Fruit fly (Drosophila melanogaster) whole organism, embryonic: ENCODE results near the gene mRpL19.

Experiments
- Aef1 ChIP-seq: fragments of 200-800 bp; sonication (Bioruptor generic); IDR thresholded peaks from 3 replicates; pipeline ENCODE4 v1.3.6; 2022; ENCODE audit warnings: missing biosample characterization, missing genetic modification characterization
- Atf-2 ChIP-seq: fragments of 200-800 bp; sonication (Bioruptor generic); optimal IDR thresholded peaks from 2 replicates; lab custom pipeline; 2016; ENCODE audit warnings: missing biosample characterization, missing genetic modification characterization
- Bdp1 ChIP-seq: fragments of 200-800 bp; sonication (Bioruptor generic); optimal IDR thresholded peaks from 3 replicates; lab custom pipeline; 2016; ENCODE audit warnings: missing biosample characterization, missing genetic modification characterization
- BtbVII ChIP-seq: fragments of 200-800 bp; sonication (Bioruptor generic); optimal IDR thresholded peaks from 3 replicates; lab custom pipeline; 2017; ENCODE audit warnings: missing biosample characterization, mild to moderate bottlenecking, missing genetic modification characterization
- CG10267 ChIP-seq: fragments of 200-800 bp; sonication (Bioruptor generic); optimal IDR thresholded peaks from 2 replicates; lab custom pipeline; 2018; ENCODE audit warnings: missing biosample characterization, mild to moderate bottlenecking, missing genetic modification characterization, moderate library complexity
- CG10431 ChIP-seq: fragments of 200-800 bp; sonication (Bioruptor generic); optimal IDR thresholded peaks from 3 replicates; lab custom pipeline; 2018; ENCODE audit warnings: missing biosample characterization, mild to moderate bottlenecking, missing genetic modification characterization
- CG10543 ChIP-seq: fragments of 200-800 bp; sonication (Bioruptor generic); optimal IDR thresholded peaks from 3 replicates; lab custom pipeline; 2017; ENCODE audit warnings: missing biosample characterization, mild to moderate bottlenecking, missing genetic modification characterization, moderate library complexity
- CG11247 ChIP-seq: fragments of 200-800 bp; sonication (Bioruptor generic); IDR thresholded peaks from 2 replicates; pipeline ENCODE4 v1.3.6; 2022; ENCODE audit warnings: missing biosample characterization, missing genetic modification characterization
- CG11695 ChIP-seq: fragments of 200-800 bp; sonication (Bioruptor generic); IDR thresholded peaks from 3 replicates; pipeline ENCODE4 v1.3.6; 2022; ENCODE audit warnings: missing biosample characterization, missing genetic modification characterization
- CG11696 ChIP-seq: fragments of 200-800 bp; sonication (Bioruptor generic); IDR thresholded peaks from 2 replicates; pipeline ENCODE4 v1.3.6; 2022; ENCODE audit warnings: missing biosample characterization, missing genetic modification characterization
- CG13123 ChIP-seq: fragments of 200-800 bp; sonication (Bioruptor generic); optimal IDR thresholded peaks from 2 replicates; lab custom pipeline; 2016; ENCODE audit warnings: missing biosample characterization, missing genetic modification characterization
- CG15269 ChIP-seq: fragments of 200-800 bp; sonication (Bioruptor generic); optimal IDR thresholded peaks from 2 replicates; lab custom pipeline; 2018; ENCODE audit warnings: missing biosample characterization, mild to moderate bottlenecking, missing genetic modification characterization, moderate library complexity
- CG2116 ChIP-seq: fragments of 200-800 bp; sonication (Bioruptor generic); optimal IDR thresholded peaks from 3 replicates; lab custom pipeline; 2018; ENCODE audit warnings: missing biosample characterization, mild to moderate bottlenecking, missing genetic modification characterization
- CG3163 ChIP-seq: fragments of 200-800 bp; sonication (Bioruptor generic); optimal IDR thresholded peaks from 3 replicates; lab custom pipeline; 2016; ENCODE audit warnings: missing biosample characterization, missing genetic modification characterization
- CG32772 ChIP-seq: fragments of 200-800 bp; sonication (Bioruptor generic); IDR thresholded peaks from 2 replicates; pipeline ENCODE4 v1.3.6; 2022; ENCODE audit warnings: missing biosample characterization, missing genetic modification characterization
- CG6175 ChIP-seq: fragments of 200-800 bp; sonication (Bioruptor generic); IDR thresholded peaks from 3 replicates; pipeline ENCODE4 v1.3.6; 2022; ENCODE audit warnings: missing biosample characterization, missing genetic modification characterization
- CG6272 ChIP-seq: fragments of 200-800 bp; sonication (Bioruptor generic); IDR thresholded peaks from 2 replicates; pipeline ENCODE4 v1.3.6; 2022; ENCODE audit warnings: missing biosample characterization, missing genetic modification characterization
- CG8388 ChIP-seq: fragments of 200-800 bp; sonication (Bioruptor generic); optimal IDR thresholded peaks from 2 replicates; lab custom pipeline; 2019; ENCODE audit warnings: missing biosample characterization, mild to moderate bottlenecking, missing genetic modification characterization, moderate library complexity
- CG9609 ChIP-seq: fragments of 200-800 bp; sonication (Bioruptor generic); optimal IDR thresholded peaks from 3 replicates; lab custom pipeline; 2016; ENCODE audit warnings: missing biosample characterization, missing genetic modification characterization
- CG9876 ChIP-seq: fragments of 200-800 bp; sonication (Bioruptor generic); optimal IDR thresholded peaks from 2 replicates; lab custom pipeline; 2016; ENCODE audit warnings: missing biosample characterization, missing genetic modification characterization
- CkIIα-i1 ChIP-seq: fragments of 200-800 bp; sonication (Bioruptor generic); IDR thresholded peaks from 2 replicates; pipeline ENCODE4 v1.3.6; 2022; ENCODE audit warnings: missing biosample characterization, missing genetic modification characterization
- Doc2 ChIP-seq: fragments of 200-800 bp; sonication (Bioruptor generic); IDR thresholded peaks from 2 replicates; pipeline ENCODE4 v1.3.6; 2022; ENCODE audit warnings: missing biosample characterization, missing genetic modification characterization
- E2f1 ChIP-seq: fragments of 200-800 bp; sonication (Bioruptor generic); IDR thresholded peaks from 2 replicates; pipeline ENCODE4 v1.3.6; 2022; ENCODE audit warnings: missing biosample characterization, missing genetic modification characterization
- Hr51 ChIP-seq, 2 experiments: fragments of 200-800 bp; sonication (Bioruptor generic); optimal IDR thresholded peaks; 2 replicates in 1 of 2; 3 replicates in 1 of 2; lab custom pipeline; 2016 to 2018; ENCODE audit warnings: missing biosample characterization in 2 of 2, missing genetic modification characterization in 2 of 2, mild to moderate bottlenecking in 1 of 2, moderate library complexity in 1 of 2
- MTF-1 ChIP-seq: fragments of 200-800 bp; sonication (Bioruptor generic); optimal IDR thresholded peaks from 2 replicates; lab custom pipeline; 2018; ENCODE audit warnings: missing biosample characterization, mild to moderate bottlenecking, missing genetic modification characterization, borderline replicate concordance
- Med ChIP-seq: fragments of 200-800 bp; sonication (Bioruptor generic); peaks from one replicate; lab custom pipeline; 2016; ENCODE audit warnings: missing biosample characterization, missing genetic modification characterization, mild to moderate bottlenecking, inconsistent platforms, moderate library complexity
- Opbp ChIP-seq: fragments of 200-800 bp; sonication (Bioruptor generic); IDR thresholded peaks from 3 replicates; pipeline ENCODE4 v1.3.6; 2022; ENCODE audit warnings: missing biosample characterization, missing genetic modification characterization; ENCODE audit not compliant: partially characterized antibody
- PHDP ChIP-seq: fragments of 200-800 bp; sonication (Bioruptor generic); optimal IDR thresholded peaks from 3 replicates; lab custom pipeline; 2018; ENCODE audit warnings: missing biosample characterization, mild to moderate bottlenecking, missing genetic modification characterization, moderate library complexity
- Rfx ChIP-seq: fragments of 200-800 bp; sonication (Bioruptor generic); IDR thresholded peaks from 2 replicates; pipeline ENCODE4 v1.3.6; 2022; ENCODE audit warnings: missing biosample characterization, missing genetic modification characterization
- Sry-β ChIP-seq: fragments of 200-800 bp; sonication (Bioruptor generic); optimal IDR thresholded peaks from 2 replicates; lab custom pipeline; 2018; ENCODE audit warnings: missing biosample characterization, mild to moderate bottlenecking, missing genetic modification characterization, moderate library complexity
- Xrp1 ChIP-seq: fragments of 200-800 bp; sonication (Bioruptor generic); IDR thresholded peaks from 2 replicates; pipeline ENCODE4 v1.3.6; 2022; ENCODE audit warnings: missing biosample characterization, missing genetic modification characterization
- ara ChIP-seq: fragments of 200-800 bp; sonication (Bioruptor generic); IDR thresholded peaks from 2 replicates; pipeline ENCODE4 v1.3.6; 2022; ENCODE audit warnings: missing biosample characterization, missing genetic modification characterization
- ase ChIP-seq: fragments of 200-800 bp; sonication (Bioruptor generic); IDR thresholded peaks from 3 replicates; pipeline ENCODE4 v1.3.6; 2022; ENCODE audit warnings: missing biosample characterization, missing genetic modification characterization
- bigmax ChIP-seq: fragments of 200-800 bp; sonication (Bioruptor generic); optimal IDR thresholded peaks from 2 replicates; lab custom pipeline; 2018; ENCODE audit warnings: missing biosample characterization, mild to moderate bottlenecking, missing genetic modification characterization
- cwo ChIP-seq: fragments of 200-800 bp; sonication (Bioruptor generic); optimal IDR thresholded peaks from 3 replicates; lab custom pipeline; 2017; ENCODE audit warnings: missing biosample characterization, missing genetic modification characterization, mild to moderate bottlenecking, moderate library complexity, missing genetic modification reagents
- exex ChIP-seq: fragments of 200-800 bp; sonication (Bioruptor generic); optimal IDR thresholded peaks from 4 replicates; lab custom pipeline; 2018; ENCODE audit warnings: missing biosample characterization, mild to moderate bottlenecking, missing genetic modification characterization, moderate library complexity
- hth ChIP-seq: fragments of >200 bp; optimal IDR thresholded peaks from 2 replicates; lab custom pipeline; 2017; ENCODE audit warnings: inconsistent platforms
- jigr1 ChIP-seq: fragments of 200-800 bp; sonication (Bioruptor generic); IDR thresholded peaks from 3 replicates; pipeline ENCODE4 v1.3.6; 2022; ENCODE audit warnings: missing biosample characterization, missing genetic modification characterization
- jing ChIP-seq: fragments of 200-800 bp; sonication (Bioruptor generic); optimal IDR thresholded peaks from 2 replicates; lab custom pipeline; 2018; ENCODE audit warnings: missing biosample characterization, mild to moderate bottlenecking, missing genetic modification characterization
- kah ChIP-seq: fragments of 200-800 bp; sonication (Bioruptor generic); optimal IDR thresholded peaks from 2 replicates; lab custom pipeline; 2018; ENCODE audit warnings: missing biosample characterization, mild to moderate bottlenecking, missing genetic modification characterization
- lmd ChIP-seq: fragments of 200-800 bp; sonication (Bioruptor generic); IDR thresholded peaks from 2 replicates; pipeline ENCODE4 v1.3.6; 2022; ENCODE audit warnings: missing biosample characterization, missing genetic modification characterization
- nmo ChIP-seq: fragments of 200-800 bp; sonication (Bioruptor generic); optimal IDR thresholded peaks from 2 replicates; lab custom pipeline; 2018; ENCODE audit warnings: missing biosample characterization, mild to moderate bottlenecking, missing genetic modification characterization, moderate library complexity
- onecut ChIP-seq: fragments of 200-800 bp; sonication (Bioruptor generic); IDR thresholded peaks from 2 replicates; pipeline ENCODE4 v1.3.6; 2022; ENCODE audit warnings: missing biosample characterization, missing genetic modification characterization
- pho ChIP-seq: fragments of 200-800 bp; sonication (Bioruptor generic); optimal IDR thresholded peaks from 2 replicates; lab custom pipeline; 2016; ENCODE audit warnings: missing biosample characterization, missing genetic modification characterization
- sens-2 ChIP-seq: fragments of 200-800 bp; sonication (Bioruptor generic); IDR thresholded peaks from 2 replicates; pipeline ENCODE4 v1.3.6; 2022; ENCODE audit warnings: missing biosample characterization, missing genetic modification characterization
- ttk ChIP-seq: fragments of 200-800 bp; sonication (Bioruptor generic); IDR thresholded peaks from 2 replicates; pipeline ENCODE4 v2.1.2; 2022; ENCODE audit warnings: missing biosample characterization, missing genetic modification characterization
- tx ChIP-seq: fragments of 200-800 bp; sonication (Bioruptor generic); optimal IDR thresholded peaks from 2 replicates; lab custom pipeline; 2016; ENCODE audit warnings: missing biosample characterization, missing genetic modification characterization
- unpg ChIP-seq: fragments of 200-800 bp; sonication (Bioruptor generic); optimal IDR thresholded peaks from 3 replicates; lab custom pipeline; 2018; ENCODE audit warnings: missing biosample characterization, mild to moderate bottlenecking, missing genetic modification characterization, moderate library complexity
- zen ChIP-seq: fragments of 200-800 bp; sonication (Bioruptor generic); optimal IDR thresholded peaks from 3 replicates; lab custom pipeline; 2018; ENCODE audit warnings: missing biosample characterization, mild to moderate bottlenecking, missing genetic modification characterization, moderate library complexity
- zf30C ChIP-seq: fragments of 200-800 bp; sonication (Bioruptor generic); optimal IDR thresholded peaks from 3 replicates; lab custom pipeline; 2018; ENCODE audit warnings: missing biosample characterization, mild to moderate bottlenecking, missing genetic modification characterization

Gene mRpL19

DNA sequence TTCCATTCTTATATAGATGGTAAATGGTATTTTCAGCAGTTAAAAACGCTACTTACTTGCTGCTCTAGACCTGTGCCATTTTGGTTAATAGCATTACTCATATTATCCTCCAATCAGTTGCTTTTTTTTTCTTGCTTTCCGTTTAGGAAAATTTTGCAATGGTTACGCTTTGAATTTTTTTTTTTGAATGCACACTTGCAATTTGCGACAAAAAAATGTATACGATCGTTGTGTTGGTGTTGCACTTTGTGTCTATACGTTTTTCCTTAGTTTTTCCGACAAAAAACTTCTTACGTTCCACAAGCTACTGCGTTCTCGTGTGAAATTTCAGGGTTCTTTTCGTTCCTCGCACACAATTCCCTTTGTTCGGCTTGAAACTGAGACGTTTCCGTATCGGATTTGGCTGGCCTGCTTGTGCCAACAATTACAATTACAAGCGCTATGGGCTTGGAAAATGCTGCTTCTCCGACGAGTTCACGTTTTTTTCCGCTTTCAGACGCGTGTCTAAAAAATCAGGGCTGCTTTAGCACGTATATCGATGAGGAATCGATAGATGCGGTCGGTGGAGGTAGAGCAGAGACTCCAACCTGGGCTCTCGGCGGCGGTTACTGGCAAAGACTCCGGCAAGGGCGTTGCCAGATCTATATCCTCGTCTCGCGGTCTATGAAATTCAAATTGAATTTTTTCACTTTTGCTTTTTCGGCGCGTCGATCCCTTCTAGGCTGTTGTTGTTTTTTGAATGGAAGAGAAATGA is 13.8 kb upstream of the mRpL19 start (continued):
- TF ChIP-seq bigmax (GFP tag; lab: Kevin White, UChicago) (peak; percentile 47), CG9609 (GFP tag; lab: Kevin White, UChicago) (peak; percentile 51), jing (GFP tag; lab: Kevin White, UChicago) (no peak), CG3163 (GFP tag; lab: Kevin White, UChicago) (peak; percentile 52), CG13123 (no peak), MTF-1 (GFP tag; lab: Kevin White, UChicago) (peak; percentile 71), Doc2 (no peak), pho (GFP tag; lab: Kevin White, UChicago) (peak; percentile 72), E2f1 (GFP tag; lab: Robert Waterston, UW) (peak; percentile 13; the same call in 1 of the 2 replicates), kah (GFP tag; lab: Kevin White, UChicago) (no peak), cwo (GFP tag; lab: Kevin White, UChicago) (peak; percentile 49), Atf-2 (GFP tag; lab: Kevin White, UChicago) (no peak), lmd (GFP tag; lab: Robert Waterston, UW) (peak; percentile 6; the same call in 1 of the 2 replicates), ase (GFP tag; lab: Robert Waterston, UW) (no peak), ttk (GFP tag; lab: Robert Waterston, UW) (0 out of 2 replicates have a peak, but pooled peaks have one; percentile 5), CG11695 (GFP tag; lab: Robert Waterston, UW) (no peak), onecut (GFP tag; lab: Robert Waterston, UW) (peak; percentile 54), Xrp1 (GFP tag; lab: Robert Waterston, UW) (no peak), CG11696 (GFP tag; lab: Robert Waterston, UW) (no peak), ara (no peak; the same call in 1 of the 2 replicates), Opbp (GFP tag; lab: Robert Waterston, UW) (peak; percentile 94), zen (tag; lab: Kevin White, UChicago) (peak; percentile 50), unpg (GFP tag; lab: Kevin White, UChicago) (peak; percentile 40), PHDP (tag; lab: Kevin White, UChicago) (peak; percentile 20), CG10543 (peak; percentile 68), CG32772 (peak; percentile 59), nmo (GFP tag; lab: Kevin White, UChicago) (peak; percentile 64), CG2116 (GFP tag; lab: Kevin White, UChicago) (peak; percentile 99), BtbVII (no peak), CG8388 (GFP tag; lab: Kevin White, UChicago) (no peak), Aef1 (no peak), CG6272 (GFP tag; lab: Robert Waterston, UW) (no peak), zf30C (GFP tag; lab: Kevin White, UChicago) (peak; percentile 50), Bdp1 (peak; percentile 52), Rfx (GFP tag; lab: Robert Waterston, UW) (peak; percentile 83), CG10431 (GFP tag; lab: Kevin White, UChicago) (no peak), jigr1 (GFP tag; lab: Robert Waterston, UW) (no peak), CG15269 (peak; percentile 37), sens-2 (no peak), CG9876 (GFP tag; lab: Kevin White, UChicago) (peak; percentile 27), Med (GFP tag; lab: Kevin White, UChicago) (peak; percentile 98), CG10267 (tag; lab: Kevin White, UChicago) (peak; percentile 75), CG11247 (GFP tag; lab: Robert Waterston, UW) (peak; percentile 35; the same call in 1 of the 2 replicates), Hr51 (GFP tag; optimal IDR thresholded peaks at IDR 0.05; lab: Kevin White, UChicago) (peak in 1 of 2 experiments; percentile 8), Sry-β (GFP tag; lab: Kevin White, UChicago) (no peak), hth (lab: Kevin White, UChicago) (no peak), tx (GFP tag; lab: Kevin White, UChicago) (no peak), exex (tag; lab: Kevin White, UChicago) (no peak), CG6175 (GFP tag; lab: Robert Waterston, UW) (no peak), CkIIα-i1 (no peak)
